Worm (Caenorhabditis elegans) whole organism, L3 larva: ENCODE results near the gene paqr-2.

Experiments
- R02D3.7 ChIP-seq: fragments of 150-350 bp; optimal IDR thresholded peaks from 2 replicates; lab custom pipeline; 2014; ENCODE audit warnings: missing biosample characterization, missing genetic modification characterization
- ama-1 ChIP-seq: fragments of 150-350 bp; optimal IDR thresholded peaks from 2 replicates; lab custom pipeline; 2018
- ceh-28 ChIP-seq: fragments of 150-350 bp; optimal IDR thresholded peaks from 2 replicates; lab custom pipeline; 2014; ENCODE audit warnings: missing biosample characterization, missing genetic modification reagents, missing genetic modification characterization
- ceh-82 ChIP-seq: fragments of 150-350 bp; optimal IDR thresholded peaks from 2 replicates; lab custom pipeline; 2014; ENCODE audit warnings: missing biosample characterization, missing genetic modification characterization
- ceh-9 ChIP-seq: sonication (generic microtip); optimal IDR thresholded peaks from 2 replicates; lab custom pipeline; 2018; ENCODE audit warnings: missing biosample characterization, missing genetic modification characterization
- daf-12 ChIP-seq: fragments of 150-350 bp; optimal IDR thresholded peaks from 2 replicates; lab custom pipeline; 2014; ENCODE audit warnings: missing biosample characterization, missing genetic modification reagents, missing genetic modification characterization
- egl-5 ChIP-seq: fragments of 150-350 bp; optimal IDR thresholded peaks from 2 replicates; lab custom pipeline; 2017; ENCODE audit warnings: missing biosample characterization, missing genetic modification reagents, missing genetic modification characterization, inconsistent platforms
- elt-2 ChIP-seq: sonication (generic microtip); optimal IDR thresholded peaks from 2 replicates; lab custom pipeline; 2016; ENCODE audit warnings: missing genetic modification reagents, mild to moderate bottlenecking, missing genetic modification characterization, missing compliant biosample characterization
- fkh-10 ChIP-seq: sonication (generic microtip); optimal IDR thresholded peaks from 2 replicates; lab custom pipeline; 2017; ENCODE audit warnings: missing biosample characterization, missing genetic modification reagents, missing genetic modification characterization
- fkh-2 ChIP-seq: fragments of 150-350 bp; optimal IDR thresholded peaks from 2 replicates; lab custom pipeline; 2014; ENCODE audit warnings: missing biosample characterization, missing genetic modification reagents, missing genetic modification characterization
- fos-1 ChIP-seq: fragments of 150-350 bp; optimal IDR thresholded peaks from 2 replicates; lab custom pipeline; 2014; ENCODE audit warnings: missing biosample characterization, missing genetic modification characterization
- hmg-11 ChIP-seq: sonication (generic microtip); optimal IDR thresholded peaks from 2 replicates; lab custom pipeline; 2016; ENCODE audit warnings: missing genetic modification characterization, missing compliant biosample characterization
- jun-1 ChIP-seq: fragments of 150-350 bp; optimal IDR thresholded peaks from 2 replicates; lab custom pipeline; 2014; ENCODE audit warnings: missing biosample characterization, missing genetic modification reagents, missing genetic modification characterization
- lin-15B ChIP-seq: fragments of 150-350 bp; optimal IDR thresholded peaks from 2 replicates; lab custom pipeline; 2014; ENCODE audit warnings: missing biosample characterization, missing genetic modification characterization
- lin-39 ChIP-seq: fragments of 150-350 bp; optimal IDR thresholded peaks from 2 replicates; lab custom pipeline; 2018; ENCODE audit warnings: missing biosample characterization, missing genetic modification reagents, missing genetic modification characterization
- lsy-12 ChIP-seq: sonication (generic microtip); optimal IDR thresholded peaks from 2 replicates; lab custom pipeline; 2016; ENCODE audit warnings: mild to moderate bottlenecking, missing genetic modification characterization, missing compliant biosample characterization
- mdl-1 ChIP-seq: fragments of 150-350 bp; optimal IDR thresholded peaks from 2 replicates; lab custom pipeline; 2014; ENCODE audit warnings: missing biosample characterization, missing genetic modification characterization
- mml-1 ChIP-seq: fragments of 150-350 bp; sonication (generic microtip); optimal IDR thresholded peaks from 3 replicates; lab custom pipeline; 2014; ENCODE audit warnings: missing biosample characterization, missing genetic modification characterization
- nfya-1 ChIP-seq: sonication (generic microtip); optimal IDR thresholded peaks from 2 replicates; lab custom pipeline; 2017; ENCODE audit warnings: missing genetic modification characterization, mild to moderate bottlenecking, missing compliant biosample characterization, antibody characterized with exemption, moderate library complexity; ENCODE audit not compliant: insufficient read depth
- nhr-11 ChIP-seq: fragments of 150-350 bp; optimal IDR thresholded peaks from 2 replicates; lab custom pipeline; 2014; ENCODE audit warnings: missing biosample characterization, missing genetic modification characterization
- nhr-12 ChIP-seq: fragments of 150-350 bp; optimal IDR thresholded peaks from 2 replicates; lab custom pipeline; 2014; ENCODE audit warnings: missing biosample characterization, missing genetic modification characterization
- nhr-23 ChIP-seq: fragments of 150-350 bp; optimal IDR thresholded peaks from 2 replicates; lab custom pipeline; 2014; ENCODE audit warnings: missing biosample characterization, missing genetic modification reagents, missing genetic modification characterization
- nhr-25 ChIP-seq: sonication (generic microtip); optimal IDR thresholded peaks from 2 replicates; lab custom pipeline; 2017; ENCODE audit warnings: missing biosample characterization, missing genetic modification characterization
- nhr-28 ChIP-seq: fragments of 150-350 bp; optimal IDR thresholded peaks from 2 replicates; lab custom pipeline; 2014; ENCODE audit warnings: missing biosample characterization, missing genetic modification characterization
- nhr-43 ChIP-seq: sonication (generic microtip); optimal IDR thresholded peaks from 2 replicates; lab custom pipeline; 2016; ENCODE audit warnings: mild to moderate bottlenecking, missing genetic modification characterization, missing compliant biosample characterization; ENCODE audit not compliant: poor library complexity, severe bottlenecking
- nhr-67 ChIP-seq: fragments of 150-350 bp; optimal IDR thresholded peaks from 2 replicates; lab custom pipeline; 2014; ENCODE audit warnings: missing biosample characterization, missing genetic modification characterization
- nhr-77 ChIP-seq: fragments of 150-350 bp; optimal IDR thresholded peaks from 2 replicates; lab custom pipeline; 2014; ENCODE audit warnings: missing biosample characterization, missing genetic modification characterization
- pha-4 ChIP-seq: fragments of 150-350 bp; optimal IDR thresholded peaks from 2 replicates; lab custom pipeline; 2014; ENCODE audit warnings: missing biosample characterization, missing genetic modification reagents, missing genetic modification characterization
- pqm-1 ChIP-seq: fragments of 150-350 bp; optimal IDR thresholded peaks from 2 replicates; lab custom pipeline; 2017; ENCODE audit warnings: missing biosample characterization, missing genetic modification characterization, inconsistent platforms
- sea-2 ChIP-seq: fragments of 150-350 bp; sonication (generic microtip); optimal IDR thresholded peaks from 4 replicates; lab custom pipeline; 2014; ENCODE audit warnings: missing biosample characterization, missing genetic modification reagents, missing genetic modification characterization
- skn-1 ChIP-seq: fragments of 150-350 bp; optimal IDR thresholded peaks from 2 replicates; lab custom pipeline; 2014; ENCODE audit warnings: missing biosample characterization, missing genetic modification characterization
- snpc-4 ChIP-seq: fragments of 150-350 bp; optimal IDR thresholded peaks from 2 replicates; lab custom pipeline; 2014; ENCODE audit warnings: missing biosample characterization, missing genetic modification characterization
- tbx-2 ChIP-seq: sonication (generic microtip); optimal IDR thresholded peaks from 2 replicates; lab custom pipeline; 2016; ENCODE audit warnings: mild to moderate bottlenecking, missing genetic modification characterization, missing compliant biosample characterization
- zag-1 ChIP-seq: fragments of 150-350 bp; optimal IDR thresholded peaks from 2 replicates; lab custom pipeline; 2014; ENCODE audit warnings: missing biosample characterization, missing genetic modification characterization

paqr-2 gene

DNA sequence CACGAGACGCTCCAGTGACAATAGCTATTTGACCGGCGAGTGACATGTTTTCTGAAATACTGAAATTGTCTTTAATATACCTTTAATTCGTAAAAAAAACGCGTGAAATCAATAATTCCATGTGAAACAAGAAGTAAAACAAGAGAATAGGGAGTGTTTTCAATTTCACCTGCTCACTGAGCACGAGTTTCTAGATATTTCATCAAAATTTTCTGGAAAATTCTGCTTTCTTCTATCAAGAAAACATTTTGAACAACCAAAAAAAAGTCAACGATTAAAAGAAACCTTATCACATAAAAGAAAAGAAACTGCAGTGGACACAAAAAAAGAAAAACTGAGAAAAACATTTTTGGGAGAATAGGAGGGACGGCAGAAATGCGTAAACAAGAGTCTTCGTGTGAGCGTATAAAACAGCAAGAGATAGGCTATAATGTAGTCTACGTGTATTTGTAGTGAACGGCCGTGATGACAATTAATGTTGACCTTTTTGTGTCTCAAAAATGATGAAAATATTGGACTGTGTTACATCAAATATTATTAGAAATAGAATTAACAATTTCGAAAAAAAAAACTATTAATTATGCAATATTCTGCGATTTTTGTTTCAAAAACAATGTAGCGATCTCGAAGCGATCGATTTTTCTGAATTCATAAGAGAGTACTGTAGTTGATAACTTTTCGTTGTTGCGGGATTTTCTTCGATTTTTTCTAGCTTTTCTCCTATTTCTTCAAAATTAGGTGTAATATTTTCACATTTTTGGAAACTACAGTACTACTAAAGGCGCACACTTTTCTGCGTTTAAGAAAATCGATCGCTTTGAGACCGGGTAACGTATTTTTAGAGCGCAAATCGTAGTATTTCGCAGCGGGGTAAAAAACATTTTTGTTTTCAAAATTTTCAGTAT lies 11.5 kb downstream of the paqr-2 start, which contains the start of gene dhs-9 (continued):
- no peak for TF ChIP-seq ceh-9

DNA sequence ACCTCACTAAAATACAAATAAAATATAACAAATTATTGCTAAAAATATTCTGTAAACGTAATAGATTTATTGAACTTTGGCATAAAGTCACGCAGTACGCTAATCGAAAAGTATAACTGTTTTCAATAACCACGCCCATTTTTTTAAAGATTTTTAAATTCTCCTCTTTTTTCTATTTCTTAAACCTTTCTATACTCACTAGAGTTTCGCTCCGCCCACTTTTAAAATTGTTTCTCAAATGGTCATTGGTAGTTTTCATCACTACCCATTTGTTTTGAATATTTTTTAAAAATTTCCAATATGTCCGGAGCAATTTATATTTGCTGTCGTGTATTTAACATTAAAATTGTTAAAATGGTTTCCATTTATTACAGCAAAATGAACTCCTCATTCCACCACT lies 17.8 kb downstream of the paqr-2 start, which contains the start of gene Y32H12A.1:
Gene Y32H12A.1 (plus strand): TSS at position 301 of the 400 bp plus-strand sequence.
- TF ChIP-seq nfya-1 (no peak), skn-1 (no peak), nhr-28 (tag; lab: Kevin White, UChicago) (no peak)

DNA sequence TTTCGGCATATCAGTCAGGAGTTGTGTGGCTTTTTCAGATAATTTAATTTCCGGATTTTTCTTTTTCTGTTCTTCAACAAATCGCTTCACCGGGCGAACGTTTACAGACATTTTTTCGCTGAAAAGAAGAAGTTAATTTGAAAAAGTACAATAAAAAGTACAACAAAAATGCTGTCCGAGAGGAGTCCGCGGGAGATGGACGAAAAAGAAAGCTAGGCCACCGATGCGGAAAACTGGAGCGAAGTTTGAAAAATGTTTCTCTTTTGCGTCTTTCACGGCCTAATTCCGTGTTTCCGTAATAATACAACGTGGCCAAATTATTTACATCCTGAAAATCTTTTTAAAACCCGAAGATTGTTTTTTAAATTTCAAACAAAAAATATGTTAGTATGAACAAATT lies 30.5 kb downstream of the paqr-2 start, which contains the start of gene thoc-5:
Gene thoc-5 (minus strand): TSS at position 152 of the 400 bp plus-strand sequence.
- TF ChIP-seq ceh-82 (tag; lab: Kevin White, UChicago), result peak; percentile 37
- no peak for TF ChIP-seq nhr-11 (tag; lab: Kevin White, UChicago)
- peak; percentile 32 for TF ChIP-seq hmg-11 (tag; lab: Kevin White, UChicago)
- TF ChIP-seq lin-39 (tag; lab: Kevin White, UChicago), result peak; percentile 16
- no peak for TF ChIP-seq ama-1 (lab: Kevin White, UChicago)
- peak; percentile 93 for TF ChIP-seq nhr-43 (tag; lab: Kevin White, UChicago)
- TF ChIP-seq lsy-12 (tag; lab: Kevin White, UChicago), result peak; percentile 86
- peak; percentile 61 for TF ChIP-seq nhr-25 (tag; lab: Kevin White, UChicago)
- peak; percentile 74 for TF ChIP-seq snpc-4 (tag; lab: Kevin White, UChicago)
- no peak for TF ChIP-seq nhr-77 (tag; lab: Kevin White, UChicago)
- TF ChIP-seq fkh-2, result no peak
- TF ChIP-seq fos-1 (tag; lab: Kevin White, UChicago), result no peak
- TF ChIP-seq R02D3.7 (tag; lab: Kevin White, UChicago), result peak; percentile 41
- peak; percentile 37 for TF ChIP-seq jun-1 (tag; lab: Kevin White, UChicago)
- peak; percentile 18 for TF ChIP-seq egl-5 (tag; lab: Kevin White, UChicago)
- peak; percentile 86 for TF ChIP-seq lin-15B (tag; lab: Kevin White, UChicago)
- peak; percentile 80 for TF ChIP-seq nhr-23
- peak; percentile 80 for TF ChIP-seq pha-4 (tag; lab: Kevin White, UChicago)
- TF ChIP-seq nfya-1, result peak; percentile 79
- TF ChIP-seq ceh-28 (tag; lab: Kevin White, UChicago), result peak; percentile 53
- TF ChIP-seq nhr-67, result no peak
- TF ChIP-seq elt-2 (tag; lab: Kevin White, UChicago), result peak; percentile 25
- peak; percentile 31 for TF ChIP-seq pqm-1
- TF ChIP-seq zag-1 (tag; lab: Kevin White, UChicago), result no peak

DNA sequence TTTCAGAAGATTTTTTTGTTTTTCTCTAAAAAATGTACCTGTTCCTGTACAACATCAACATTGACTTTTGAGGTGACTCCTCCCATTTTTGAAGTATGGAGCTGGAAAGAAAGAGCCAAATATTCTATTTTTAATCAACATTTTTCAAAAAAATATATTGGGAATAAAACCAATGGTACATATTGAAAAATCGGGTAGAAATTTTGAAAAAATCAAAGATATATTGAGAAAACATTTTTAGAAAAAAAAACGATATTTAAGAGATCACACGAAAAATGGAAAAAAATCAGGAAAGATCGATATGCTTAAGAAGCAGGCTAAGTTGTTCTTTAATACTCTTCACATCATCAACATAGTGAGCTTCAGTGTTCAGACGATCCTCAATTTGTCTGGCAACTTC lies 33.7 kb downstream of the paqr-2 start, which contains the start of gene glrx-21:
Gene glrx-21 (minus strand): TSS at position 101 of the 400 bp plus-strand sequence.
- TF ChIP-seq nhr-67, result no peak
- TF ChIP-seq sea-2 (GFP tag; lab: Kevin White, UChicago), result no peak
- TF ChIP-seq egl-5 (tag; lab: Kevin White, UChicago), result no peak
- no peak for TF ChIP-seq tbx-2 (tag; lab: Kevin White, UChicago)
- TF ChIP-seq daf-12, result no peak
- TF ChIP-seq nhr-25 (tag; lab: Kevin White, UChicago), result no peak
- TF ChIP-seq zag-1 (tag; lab: Kevin White, UChicago), result no peak
- no peak for TF ChIP-seq ceh-28 (tag; lab: Kevin White, UChicago)
- TF ChIP-seq mml-1 (tag; lab: Kevin White, UChicago), result no peak

DNA sequence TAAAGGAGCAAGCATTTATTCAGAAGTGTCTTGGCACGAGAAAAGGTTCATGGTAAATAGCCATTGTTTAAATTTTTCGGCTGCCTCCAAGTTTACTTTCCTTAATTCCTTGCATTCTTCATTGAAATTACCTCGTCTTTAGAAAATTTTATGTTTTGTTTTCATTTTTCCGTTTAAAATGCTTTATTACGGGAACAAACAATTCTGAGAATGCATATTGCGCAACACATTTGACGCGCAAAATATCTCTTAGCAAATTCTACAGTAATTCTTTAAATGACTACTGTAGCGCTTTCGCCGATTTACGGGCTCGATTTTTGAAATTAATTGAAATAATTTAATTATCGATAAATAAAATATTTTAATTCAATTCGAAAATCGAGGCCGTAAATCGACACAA lies 35.2 kb downstream of the paqr-2 start:
- TF ChIP-seq nhr-12 (tag; lab: Kevin White, UChicago) (no peak), ama-1 (lab: Kevin White, UChicago) (no peak), skn-1 (no peak), ceh-82 (tag; lab: Kevin White, UChicago) (no peak), mdl-1 (tag; lab: Kevin White, UChicago) (no peak), ceh-9 (no peak), pha-4 (tag; lab: Kevin White, UChicago) (no peak), fkh-10 (GFP tag; lab: Kevin White, UChicago) (no peak), pqm-1 (no peak), hmg-11 (tag; lab: Kevin White, UChicago) (no peak)
